Fruit fly (Drosophila melanogaster): ENCODE results near the gene sov.

sov gene

dm6 chrX:6777394-6777793 is 21.3 kb downstream of the sov start (continued):
- TF ChIP-seq CG3919 (GFP tag; optimal IDR thresholded peaks at IDR 0.05) (peak; percentile 89), Eip78C (GFP tag) (peak; percentile 98), CG6276 (GFP tag; optimal IDR thresholded peaks at IDR 0.05) (peak; percentile 68), Hr38 (GFP tag; optimal IDR thresholded peaks at IDR 0.05) (no peak), CG32006 (GFP tag; optimal IDR thresholded peaks at IDR 0.05) (peak; percentile 86), CG4318 (GFP tag; optimal IDR thresholded peaks at IDR 0.05) (peak; percentile 72), Smox (GFP tag; optimal IDR thresholded peaks at IDR 0.05) (peak; percentile 89), Ets21C (GFP tag; optimal IDR thresholded peaks at IDR 0.05) (peak; percentile 86), Met (GFP tag; optimal IDR thresholded peaks at IDR 0.05) (peak; percentile 91), eg (GFP tag; IDR thresholded peaks at IDR 0.05) (peak; percentile 51; the same call in 2 of the 3 replicates), CG6854 (GFP tag; optimal IDR thresholded peaks at IDR 0.05) (peak; percentile 70), fkh (GFP tag; optimal IDR thresholded peaks at IDR 0.05) (no peak), spab (GFP tag; optimal IDR thresholded peaks at IDR 0.05) (peak; percentile 85), CG11902 (GFP tag; optimal IDR thresholded peaks at IDR 0.05) (peak; percentile 72), CG7368 (GFP tag; optimal IDR thresholded peaks at IDR 0.05) (peak; percentile 80), Sox15 (GFP tag; optimal IDR thresholded peaks at IDR 0.05) (peak; percentile 75), pdm3 (GFP tag; optimal IDR thresholded peaks at IDR 0.05) (peak; percentile 89), salr (GFP tag; optimal IDR thresholded peaks at IDR 0.05) (peak; percentile 90 to 92), Lpt (GFP tag; optimal IDR thresholded peaks at IDR 0.05) (peak; percentile 80), CG6808 (GFP tag; optimal IDR thresholded peaks at IDR 0.05) (peak; percentile 91), Sox102F (GFP tag; optimal IDR thresholded peaks at IDR 0.05) (peak; percentile 90), cyc (GFP tag; optimal IDR thresholded peaks at IDR 0.05) (peak; percentile 90), CG8632 (GFP tag; optimal IDR thresholded peaks at IDR 0.05) (peak; percentile 85), fd85E (GFP tag; optimal IDR thresholded peaks at IDR 0.05) (peak; percentile 60), CG8319 (GFP tag; optimal IDR thresholded peaks at IDR 0.05) (peak; percentile 71), lz (GFP tag; optimal IDR thresholded peaks at IDR 0.05) (peak; percentile 90), CG10669 (GFP tag; optimal IDR thresholded peaks at IDR 0.05) (peak; percentile 94), svp (GFP tag) (peak; percentile 94), CG31627 (GFP tag; optimal IDR thresholded peaks at IDR 0.05) (peak; percentile 89), CG16779 (tag; optimal IDR thresholded peaks at IDR 0.05) (peak; percentile 63)

dm6 chrX:6778068-6778467 is 21.9 kb downstream of the sov start:
- TF ChIP-seq CG32006 (GFP tag; optimal IDR thresholded peaks at IDR 0.05) = peak; percentile 36
- peak; percentile 19 for TF ChIP-seq OdsH (GFP tag; optimal IDR thresholded peaks at IDR 0.05)
- peak; percentile 3 for TF ChIP-seq net (GFP tag; optimal IDR thresholded peaks at IDR 0.05)
- TF ChIP-seq topi (GFP tag; optimal IDR thresholded peaks at IDR 0.05) = peak; percentile 9
- TF ChIP-seq Met (GFP tag; optimal IDR thresholded peaks at IDR 0.05) = peak; percentile 55
- no peak for TF ChIP-seq salr (GFP tag; optimal IDR thresholded peaks at IDR 0.05)
- TF ChIP-seq CG3919 (GFP tag; optimal IDR thresholded peaks at IDR 0.05) = no peak
- peak; percentile 88 for TF ChIP-seq Eip78C (GFP tag)
- TF ChIP-seq CG15336 (GFP tag; IDR thresholded peaks at IDR 0.05) = no peak
- TF ChIP-seq CG10631 (GFP tag; optimal IDR thresholded peaks at IDR 0.05) = peak; percentile 48
- TF ChIP-seq pdm3 (GFP tag; optimal IDR thresholded peaks at IDR 0.05) = peak; percentile 38
- peak; percentile 44 for TF ChIP-seq fd59A (GFP tag; optimal IDR thresholded peaks at IDR 0.05)
- TF ChIP-seq Hr39 (GFP tag; optimal IDR thresholded peaks at IDR 0.05) = peak; percentile 3
- TF ChIP-seq Ets96B (tag; optimal IDR thresholded peaks at IDR 0.05) = peak; percentile 35
- peak; percentile 24 for TF ChIP-seq CG6808 (GFP tag; optimal IDR thresholded peaks at IDR 0.05)
- no peak for TF ChIP-seq Ets21C (GFP tag; optimal IDR thresholded peaks at IDR 0.05)
- peak; percentile 74 for TF ChIP-seq svp (GFP tag)
- peak; percentile 30 for TF ChIP-seq spab (GFP tag; optimal IDR thresholded peaks at IDR 0.05)
- no peak for TF ChIP-seq CG8119 (GFP tag; IDR thresholded peaks at IDR 0.05)
- peak; percentile 26 for TF ChIP-seq CG9139 (GFP tag; optimal IDR thresholded peaks at IDR 0.05)
- peak; percentile 53 for TF ChIP-seq achi (GFP tag; optimal IDR thresholded peaks at IDR 0.05)
- TF ChIP-seq Sox15 (GFP tag; optimal IDR thresholded peaks at IDR 0.05) = peak; percentile 2
- no peak for TF ChIP-seq CG6792 (GFP tag; optimal IDR thresholded peaks at IDR 0.05)
- peak; percentile 29 for TF ChIP-seq dsx (GFP tag; optimal IDR thresholded peaks at IDR 0.05; ENCODE audit: poor library complexity, severe bottlenecking)
- TF ChIP-seq lz (GFP tag; optimal IDR thresholded peaks at IDR 0.05) = peak; percentile 29
- no peak for TF ChIP-seq CG6854 (GFP tag; optimal IDR thresholded peaks at IDR 0.05)
- no peak for TF ChIP-seq CG6276 (GFP tag; optimal IDR thresholded peaks at IDR 0.05)
- TF ChIP-seq CG10669 (GFP tag; optimal IDR thresholded peaks at IDR 0.05) = peak; percentile 48
- TF ChIP-seq ss (GFP tag; optimal IDR thresholded peaks at IDR 0.05) = peak in 1 of 2 experiments; percentile 40
- TF ChIP-seq Smox (GFP tag; optimal IDR thresholded peaks at IDR 0.05) = peak; percentile 14
- TF ChIP-seq CG3032 (tag; optimal IDR thresholded peaks at IDR 0.05) = peak; percentile 55
- TF ChIP-seq acj6 (GFP tag; optimal IDR thresholded peaks at IDR 0.05) = peak; percentile 42
- TF ChIP-seq CG4318 (GFP tag; optimal IDR thresholded peaks at IDR 0.05) = no peak
- TF ChIP-seq CG11762 (GFP tag; optimal IDR thresholded peaks at IDR 0.05; ENCODE audit: insufficient read depth) = peak; percentile 8

All from whole organism, prepupa.